Fruit fly (Drosophila melanogaster): ENCODE data around the gene REPTOR-BP.

REPTOR-BP gene

DNA sequence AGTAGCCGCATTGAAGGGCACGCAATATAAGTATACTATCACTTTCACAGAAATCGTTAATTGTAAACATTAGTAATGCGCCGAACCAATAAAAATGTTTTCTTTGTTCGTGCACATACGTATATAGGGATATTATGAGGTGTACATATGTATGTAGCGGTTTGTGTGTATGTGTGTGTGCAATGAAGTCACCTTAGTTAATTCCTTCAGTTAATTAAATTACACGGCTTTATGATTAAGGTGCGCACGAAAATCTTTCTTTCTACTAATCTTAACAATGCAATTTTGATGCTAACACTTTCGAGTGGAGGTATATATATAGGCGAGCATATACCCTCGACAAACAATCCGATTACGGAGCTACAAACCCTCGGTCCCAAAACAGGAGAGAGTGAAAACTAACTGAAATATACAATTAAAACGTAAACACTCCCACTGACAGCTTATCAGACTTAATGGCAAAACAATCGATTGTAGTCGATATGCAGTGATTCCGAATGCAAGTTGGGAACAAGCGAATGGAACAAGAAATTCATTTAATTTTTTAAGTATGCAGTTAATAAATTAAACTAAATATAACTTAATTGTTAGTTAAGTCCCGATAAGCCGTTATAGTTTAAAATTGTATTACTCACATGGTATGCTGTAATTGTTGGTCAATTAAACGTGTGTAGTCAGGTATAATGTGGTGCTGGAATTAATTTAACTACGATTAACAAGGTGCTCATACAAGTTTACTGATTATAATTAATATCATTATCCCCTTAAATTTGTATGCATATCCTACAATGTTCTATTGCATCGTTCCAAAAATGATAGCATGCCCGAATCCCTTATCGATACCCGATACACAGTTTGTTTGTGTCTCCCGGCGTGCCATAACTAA is 43.2 kb upstream of the REPTOR-BP start, which contains the start of the genes Npc1a and Prosalpha6 (continued):
- TF ChIP-seq Dll (GFP tag; IDR thresholded peaks at IDR 0.05; ENCODE audit: partially characterized antibody), result peak; percentile 66; the same call in 2 of the 4 replicates
- no peak for TF ChIP-seq CG32767 (GFP tag; IDR thresholded peaks at IDR 0.05)
- no peak for TF ChIP-seq CrebB (tag; optimal IDR thresholded peaks at IDR 0.05)
- TF ChIP-seq Hsf (GFP tag; optimal IDR thresholded peaks at IDR 0.05), result peak; percentile 46
- peak; percentile 42 for TF ChIP-seq CG9797 (GFP tag; optimal IDR thresholded peaks at IDR 0.05)
- no peak for TF ChIP-seq jing (GFP tag; optimal IDR thresholded peaks at IDR 0.05)
- TF ChIP-seq prd (optimal IDR thresholded peaks at IDR 0.05), result no peak
- no peak for TF ChIP-seq prd (GFP tag; IDR thresholded peaks at IDR 0.05)
- TF ChIP-seq Lim3 (GFP tag; IDR thresholded peaks at IDR 0.05), result no peak
- TF ChIP-seq Ets65A (GFP tag), result peak; percentile 92
- TF ChIP-seq lilli (GFP tag; optimal IDR thresholded peaks at IDR 0.05), result peak; percentile 28
- TF ChIP-seq hb (GFP tag; IDR thresholded peaks at IDR 0.05; ENCODE audit: partially characterized antibody), result peak; percentile 71; the same call in 1 of the 3 replicates
- TF ChIP-seq z (GFP tag; IDR thresholded peaks at IDR 0.05), result no peak
- TF ChIP-seq Tbp (GFP tag; optimal IDR thresholded peaks at IDR 0.05), result no peak
- TF ChIP-seq CG31388 (GFP tag; optimal IDR thresholded peaks at IDR 0.05), result no peak
- TF ChIP-seq lab (GFP tag; optimal IDR thresholded peaks at IDR 0.05), result no peak
- TF ChIP-seq CG10959 (GFP tag; IDR thresholded peaks at IDR 0.05), result no peak
- TF ChIP-seq peb (GFP tag; IDR thresholded peaks at IDR 0.05), result no peak
- TF ChIP-seq ac (GFP tag; optimal IDR thresholded peaks at IDR 0.05), result no peak
- no peak for TF ChIP-seq kay (GFP tag; optimal IDR thresholded peaks at IDR 0.05)
- no peak for TF ChIP-seq zf30C (GFP tag; optimal IDR thresholded peaks at IDR 0.05)
- TF ChIP-seq CG1792 (GFP tag; optimal IDR thresholded peaks at IDR 0.05), result no peak
- no peak for TF ChIP-seq lbe (GFP tag; optimal IDR thresholded peaks at IDR 0.05)
- no peak for TF ChIP-seq sr (GFP tag; IDR thresholded peaks at IDR 0.05)
- no peak for TF ChIP-seq HHEX (GFP tag; optimal IDR thresholded peaks at IDR 0.05)
- TF ChIP-seq dimm (GFP tag; IDR thresholded peaks at IDR 0.05), result no peak
- no peak for TF ChIP-seq Rfx (GFP tag; IDR thresholded peaks at IDR 0.05)
- no peak for TF ChIP-seq CG13296 (GFP tag; optimal IDR thresholded peaks at IDR 0.05)
- no peak for TF ChIP-seq H2.0 (GFP tag; IDR thresholded peaks at IDR 0.05)
- no peak for TF ChIP-seq Deaf1 (tag; optimal IDR thresholded peaks at IDR 0.05)
- peak; percentile 37 for TF ChIP-seq CG30403 (GFP tag; optimal IDR thresholded peaks at IDR 0.05)
- TF ChIP-seq ken (GFP tag; IDR thresholded peaks at IDR 0.05), result no peak
- TF ChIP-seq CG9215 (GFP tag; IDR thresholded peaks at IDR 0.05), result no peak
- no peak for TF ChIP-seq toy (GFP tag; IDR thresholded peaks at IDR 0.05)
- peak; percentile 1 for TF ChIP-seq mam (GFP tag; optimal IDR thresholded peaks at IDR 0.05)
- TF ChIP-seq CG10565 (GFP tag; optimal IDR thresholded peaks at IDR 0.05), result no peak
- peak; percentile 50; the same call in 1 of the 2 replicates for TF ChIP-seq bbx (GFP tag; IDR thresholded peaks at IDR 0.05; ENCODE audit: partially characterized antibody)
- no peak for TF ChIP-seq CG3163 (GFP tag; optimal IDR thresholded peaks at IDR 0.05)
- peak; percentile 7 for TF ChIP-seq sug (tag; optimal IDR thresholded peaks at IDR 0.05)
- TF ChIP-seq pnt (GFP tag; optimal IDR thresholded peaks at IDR 0.05), result no peak
- TF ChIP-seq HmgZ (tag; optimal IDR thresholded peaks at IDR 0.05), result peak; percentile 22
- TF ChIP-seq btn (GFP tag; optimal IDR thresholded peaks at IDR 0.05), result no peak
- peak; percentile 77 for TF ChIP-seq sens (GFP tag)
- no peak for TF ChIP-seq YL-1 (GFP tag; optimal IDR thresholded peaks at IDR 0.05)
- peak; percentile 95 for TF ChIP-seq pfk (GFP tag; optimal IDR thresholded peaks at IDR 0.05)
- TF ChIP-seq CG2202 (tag; optimal IDR thresholded peaks at IDR 0.05), result no peak
- TF ChIP-seq ash1 (GFP tag; optimal IDR thresholded peaks at IDR 0.05), result no peak
- TF ChIP-seq h (optimal IDR thresholded peaks at IDR 0.05), result no peak
- TF ChIP-seq gsb (GFP tag; IDR thresholded peaks at IDR 0.05), result no peak
- TF ChIP-seq Lpt (GFP tag; optimal IDR thresholded peaks at IDR 0.05), result no peak
- no peak for TF ChIP-seq dm (GFP tag; optimal IDR thresholded peaks at IDR 0.05)
- peak; percentile 47 for TF ChIP-seq CG8924 (tag; optimal IDR thresholded peaks at IDR 0.05)
